Fruit fly (Drosophila melanogaster) whole organism, embryonic: ENCODE data around the gene Ir31a.

ENCODE experiments used
- B-H2 ChIP-seq: fragments of 200-800 bp; sonication (Bioruptor generic); optimal IDR thresholded peaks from 2 replicates; lab custom pipeline; 2018; ENCODE audit warnings: missing biosample characterization, mild to moderate bottlenecking, missing genetic modification characterization
- CG11560 ChIP-seq: fragments of 200-800 bp; sonication (Bioruptor generic); IDR thresholded peaks from 3 replicates; pipeline ENCODE4 v1.3.6; 2022; ENCODE audit warnings: missing biosample characterization, missing genetic modification characterization
- CG14965 ChIP-seq: fragments of 200-800 bp; sonication (Bioruptor generic); optimal IDR thresholded peaks from 2 replicates; lab custom pipeline; 2016; ENCODE audit warnings: missing biosample characterization, missing genetic modification characterization, borderline replicate concordance
- CG1603 ChIP-seq: fragments of 200-800 bp; sonication (Bioruptor generic); optimal IDR thresholded peaks from 2 replicates; lab custom pipeline; 2019; ENCODE audit warnings: missing biosample characterization, mild to moderate bottlenecking, missing genetic modification characterization, moderate library complexity
- CG16813 ChIP-seq: fragments of 200-800 bp; sonication (Bioruptor generic); IDR thresholded peaks from 3 replicates; pipeline ENCODE4 v1.3.6; 2022; ENCODE audit warnings: missing biosample characterization, missing genetic modification characterization; ENCODE audit not compliant: partially characterized antibody
- CG17186 ChIP-seq: fragments of 200-800 bp; sonication (Bioruptor generic); optimal IDR thresholded peaks from 3 replicates; lab custom pipeline; 2017; ENCODE audit warnings: missing biosample characterization, missing genetic modification reagents, missing genetic modification characterization
- CG31224 ChIP-seq: fragments of 200-800 bp; sonication (Bioruptor generic); IDR thresholded peaks from 2 replicates; pipeline ENCODE4 v1.3.6; 2022; ENCODE audit warnings: missing biosample characterization, missing genetic modification characterization
- CG31441 ChIP-seq: fragments of 200-800 bp; sonication (Bioruptor generic); IDR thresholded peaks from 2 replicates; pipeline ENCODE4 v1.3.6; 2022; ENCODE audit warnings: missing biosample characterization, missing genetic modification characterization
- CG34224 ChIP-seq: fragments of 200-800 bp; sonication (Bioruptor generic); IDR thresholded peaks from 3 replicates; pipeline ENCODE4 v1.3.6; 2022; ENCODE audit warnings: missing biosample characterization, missing genetic modification characterization; ENCODE audit not compliant: partially characterized antibody
- CG34376 ChIP-seq: fragments of 200-800 bp; sonication (Bioruptor generic); optimal IDR thresholded peaks from 2 replicates; lab custom pipeline; 2018; ENCODE audit warnings: missing biosample characterization, mild to moderate bottlenecking, missing genetic modification characterization
- CG34422 ChIP-seq: fragments of 200-800 bp; sonication (Bioruptor generic); IDR thresholded peaks from 3 replicates; pipeline ENCODE4 v1.3.6; 2022; ENCODE audit warnings: missing biosample characterization, missing genetic modification characterization
- CG3995 ChIP-seq: fragments of 200-800 bp; sonication (Bioruptor generic); optimal IDR thresholded peaks from 3 replicates; lab custom pipeline; 2016; ENCODE audit warnings: missing biosample characterization, missing genetic modification characterization
- CG7556 ChIP-seq: fragments of 200-800 bp; sonication (Bioruptor generic); optimal IDR thresholded peaks from 2 replicates; lab custom pipeline; 2017; ENCODE audit warnings: missing biosample characterization, mild to moderate bottlenecking, missing genetic modification characterization
- CG7786 ChIP-seq: fragments of 200-800 bp; sonication (Bioruptor generic); optimal IDR thresholded peaks from 2 replicates; lab custom pipeline; 2016; ENCODE audit warnings: missing biosample characterization, missing genetic modification characterization
- CG8924 ChIP-seq: fragments of 200-800 bp; optimal IDR thresholded peaks from 3 replicates; lab custom pipeline; 2019; ENCODE audit warnings: missing biosample characterization, mild to moderate bottlenecking, missing genetic modification characterization, moderate library complexity
- CG9437 ChIP-seq: fragments of 200-800 bp; sonication (Bioruptor generic); optimal IDR thresholded peaks from 2 replicates; lab custom pipeline; 2018; ENCODE audit warnings: missing biosample characterization, mild to moderate bottlenecking, missing genetic modification characterization
- Camta ChIP-seq: fragments of 200-800 bp; sonication (Bioruptor generic); optimal IDR thresholded peaks from 2 replicates; lab custom pipeline; 2016; ENCODE audit warnings: missing biosample characterization, missing genetic modification characterization
- Dll ChIP-seq: fragments of 200-800 bp; sonication (Bioruptor generic); IDR thresholded peaks from 4 replicates; pipeline ENCODE4 v1.3.6; 2022; ENCODE audit warnings: missing biosample characterization, missing genetic modification characterization; ENCODE audit not compliant: partially characterized antibody
- Dp ChIP-seq: fragments of 200-800 bp; sonication (Bioruptor generic); optimal IDR thresholded peaks from 2 replicates; lab custom pipeline; 2018; ENCODE audit warnings: missing biosample characterization, mild to moderate bottlenecking, missing genetic modification characterization, moderate library complexity
- Elba2 ChIP-seq: fragments of 200-800 bp; sonication (Bioruptor generic); optimal IDR thresholded peaks from 3 replicates; lab custom pipeline; 2016; ENCODE audit warnings: missing biosample characterization, missing genetic modification characterization
- HHEX ChIP-seq: fragments of 200-800 bp; sonication (Bioruptor generic); optimal IDR thresholded peaks from 3 replicates; lab custom pipeline; 2017; ENCODE audit warnings: missing biosample characterization, mild to moderate bottlenecking, missing genetic modification characterization, missing genetic modification reagents
- HmgD ChIP-seq: fragments of 200-800 bp; sonication (Bioruptor generic); optimal IDR thresholded peaks from 3 replicates; lab custom pipeline; 2016; ENCODE audit warnings: missing biosample characterization, missing genetic modification characterization
- Lpt ChIP-seq: fragments of >200 bp; optimal IDR thresholded peaks from 2 replicates; lab custom pipeline; 2018; ENCODE audit warnings: missing biosample characterization, missing genetic modification characterization
- MESR4 ChIP-seq: fragments of 200-800 bp; sonication (Bioruptor generic); optimal IDR thresholded peaks from 2 replicates; lab custom pipeline; 2018; ENCODE audit warnings: missing biosample characterization, mild to moderate bottlenecking, missing genetic modification characterization, moderate library complexity
- Nf-YC ChIP-seq: fragments of 200-800 bp; optimal IDR thresholded peaks from 3 replicates; lab custom pipeline; 2019; ENCODE audit warnings: missing biosample characterization, mild to moderate bottlenecking, missing genetic modification characterization, moderate library complexity
- Pdp1 ChIP-seq, 2 experiments: fragments of 200-800 bp; sonication (Bioruptor generic); optimal IDR thresholded peaks; 3 replicates each; lab custom pipeline; 2016; ENCODE audit warnings: missing biosample characterization in 2 of 2, missing genetic modification characterization in 2 of 2, mild to moderate bottlenecking in 1 of 2, moderate library complexity in 1 of 2
- Rfx ChIP-seq: fragments of 200-800 bp; sonication (Bioruptor generic); IDR thresholded peaks from 2 replicates; pipeline ENCODE4 v1.3.6; 2022; ENCODE audit warnings: missing biosample characterization, missing genetic modification characterization
- Sry-β ChIP-seq: fragments of 200-800 bp; sonication (Bioruptor generic); optimal IDR thresholded peaks from 2 replicates; lab custom pipeline; 2018; ENCODE audit warnings: missing biosample characterization, mild to moderate bottlenecking, missing genetic modification characterization, moderate library complexity
- ash1 ChIP-seq: fragments of 200-800 bp; sonication (Bioruptor generic); optimal IDR thresholded peaks from 2 replicates; lab custom pipeline; 2018; ENCODE audit warnings: missing biosample characterization, mild to moderate bottlenecking, missing genetic modification characterization
- az2 ChIP-seq: fragments of 200-800 bp; sonication (Bioruptor generic); optimal IDR thresholded peaks from 3 replicates; lab custom pipeline; 2016; ENCODE audit warnings: missing biosample characterization, missing genetic modification characterization
- br ChIP-seq: fragments of >200 bp; optimal IDR thresholded peaks from 2 replicates; lab custom pipeline; 2017
- caup ChIP-seq: fragments of 200-800 bp; sonication (Bioruptor generic); optimal IDR thresholded peaks from 3 replicates; lab custom pipeline; 2017; ENCODE audit warnings: missing biosample characterization, mild to moderate bottlenecking, missing genetic modification characterization, moderate library complexity; ENCODE audit not compliant: severe bottlenecking
- chif ChIP-seq, 2 experiments: fragments of 200-800 bp; sonication (Bioruptor generic); optimal IDR thresholded peaks; 3 replicates each; lab custom pipeline; 2016; ENCODE audit warnings: missing biosample characterization in 2 of 2, missing genetic modification characterization in 2 of 2
- corto ChIP-seq: fragments of 200-800 bp; sonication (Bioruptor generic); optimal IDR thresholded peaks from 2 replicates; lab custom pipeline; 2016; ENCODE audit warnings: missing biosample characterization, mild to moderate bottlenecking, missing genetic modification characterization, moderate library complexity
- dm ChIP-seq: fragments of 200-800 bp; sonication (Bioruptor generic); optimal IDR thresholded peaks from 3 replicates; lab custom pipeline; 2016; ENCODE audit warnings: missing biosample characterization, missing genetic modification characterization
- ems ChIP-seq: fragments of 200-800 bp; sonication (Bioruptor generic); optimal IDR thresholded peaks from 3 replicates; lab custom pipeline; 2016; ENCODE audit warnings: missing biosample characterization, missing genetic modification characterization
- eve ChIP-seq, 2 experiments: fragments of >200 bp; optimal IDR thresholded peaks; 2 replicates each; lab custom pipeline; 2017; ENCODE audit warnings: missing biosample characterization in 2 of 2, missing genetic modification characterization in 2 of 2
- exex ChIP-seq: fragments of 200-800 bp; sonication (Bioruptor generic); optimal IDR thresholded peaks from 4 replicates; lab custom pipeline; 2018; ENCODE audit warnings: missing biosample characterization, mild to moderate bottlenecking, missing genetic modification characterization, moderate library complexity
- insv ChIP-seq, 2 experiments: fragments of 200-800 bp; sonication (Bioruptor generic); optimal IDR thresholded peaks; 3 replicates each; lab custom pipeline; 2016 to 2018; ENCODE audit warnings: missing biosample characterization in 2 of 2, missing genetic modification characterization in 2 of 2
- lab ChIP-seq: fragments of 200-800 bp; sonication (Bioruptor generic); optimal IDR thresholded peaks from 3 replicates; lab custom pipeline; 2017; ENCODE audit warnings: missing biosample characterization, missing genetic modification characterization, mild to moderate bottlenecking, moderate library complexity, missing genetic modification reagents
- nmo ChIP-seq: fragments of 200-800 bp; sonication (Bioruptor generic); optimal IDR thresholded peaks from 2 replicates; lab custom pipeline; 2018; ENCODE audit warnings: missing biosample characterization, mild to moderate bottlenecking, missing genetic modification characterization, moderate library complexity
- org-1 ChIP-seq: fragments of 200-800 bp; sonication (Bioruptor generic); optimal IDR thresholded peaks from 2 replicates; lab custom pipeline; 2017; ENCODE audit warnings: missing biosample characterization, missing genetic modification characterization
- phol ChIP-seq: fragments of 200-800 bp; sonication (Bioruptor generic); optimal IDR thresholded peaks from 3 replicates; lab custom pipeline; 2018; ENCODE audit warnings: missing biosample characterization, mild to moderate bottlenecking, missing genetic modification characterization, moderate library complexity
- pzg ChIP-seq: fragments of 200-800 bp; sonication (Bioruptor generic); optimal IDR thresholded peaks from 3 replicates; lab custom pipeline; 2018; ENCODE audit warnings: missing biosample characterization, mild to moderate bottlenecking, missing genetic modification characterization, moderate library complexity
- sens ChIP-seq: fragments of 200-800 bp; sonication (Bioruptor generic); peaks from one replicate; lab custom pipeline; 2016; ENCODE audit warnings: missing biosample characterization, missing genetic modification characterization
- sqz ChIP-seq: fragments of 200-800 bp; sonication (Bioruptor generic); optimal IDR thresholded peaks from 3 replicates; lab custom pipeline; 2018; ENCODE audit warnings: missing biosample characterization, mild to moderate bottlenecking, missing genetic modification characterization
- stwl ChIP-seq: fragments of 200-800 bp; sonication (Bioruptor generic); optimal IDR thresholded peaks from 3 replicates; lab custom pipeline; 2018; ENCODE audit warnings: missing biosample characterization, mild to moderate bottlenecking, missing genetic modification characterization, moderate library complexity
- vvl ChIP-seq: fragments of 200-800 bp; sonication (Bioruptor generic); IDR thresholded peaks from 2 replicates; pipeline ENCODE4 v1.3.6; 2022; ENCODE audit warnings: missing biosample characterization, missing genetic modification characterization

Ir31a gene

DNA sequence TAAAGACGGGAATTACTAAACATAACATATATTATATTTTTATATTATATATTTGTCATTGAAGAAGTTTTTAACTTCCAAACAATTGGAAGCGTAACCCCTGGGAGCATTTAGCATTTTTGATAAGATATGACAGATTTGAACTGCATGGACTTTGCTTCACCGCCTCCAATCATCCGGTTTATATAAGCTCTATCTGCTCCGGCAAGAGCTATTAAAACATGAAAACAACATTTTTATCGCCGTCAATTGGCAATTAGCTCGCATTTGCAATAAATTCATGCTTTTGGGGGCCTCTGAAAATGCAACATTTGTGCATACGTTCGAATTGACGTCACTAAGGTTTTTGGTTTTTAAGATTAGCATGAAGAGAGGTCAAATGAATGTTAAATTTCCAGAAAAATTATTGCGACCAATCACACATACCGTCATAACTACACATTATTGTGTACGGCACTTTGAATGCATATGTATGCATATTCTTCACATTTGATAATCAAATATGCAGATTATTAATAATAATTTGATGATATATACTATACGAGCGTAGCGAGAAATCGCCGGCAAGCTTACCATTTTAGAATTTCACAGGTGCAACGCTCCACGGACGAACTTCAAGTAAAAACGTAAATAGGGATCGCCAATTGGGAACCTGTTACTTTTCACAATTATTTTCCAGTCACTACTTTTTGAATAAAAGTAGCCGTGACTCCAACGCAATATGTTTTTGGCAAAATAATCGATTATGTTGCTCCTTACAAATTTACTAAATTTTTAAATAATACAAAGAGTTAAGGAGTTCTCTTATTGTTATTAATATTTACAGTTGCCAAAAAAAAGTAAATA lies 9.5 kb upstream of the Ir31a start, which contains the start of gene Mdh1 (continued):
- TF ChIP-seq exex = peak; percentile 19
- TF ChIP-seq CG31224 (GFP tag; lab: Robert Waterston, UW) = no peak
- no peak for TF ChIP-seq HHEX (GFP tag; lab: Kevin White, UChicago)
- TF ChIP-seq pzg (GFP tag; lab: Kevin White, UChicago) = peak; percentile 35
- TF ChIP-seq CG11560 (tag; lab: Robert Waterston, UW) = peak; percentile 97
- peak; percentile 34 for TF ChIP-seq corto (GFP tag; lab: Kevin White, UChicago)
- peak; percentile 53; the same call in 1 of the 3 replicates for TF ChIP-seq CG34422
- TF ChIP-seq CG16813 (GFP tag; lab: Robert Waterston, UW) = no peak
- peak; percentile 63 for TF ChIP-seq CG9437
- peak in 1 of 2 experiments; percentile 88 for TF ChIP-seq Pdp1 (GFP tag; optimal IDR thresholded peaks at IDR 0.05; lab: Kevin White, UChicago)
- TF ChIP-seq Dll = no peak
- TF ChIP-seq org-1 (GFP tag; lab: Kevin White, UChicago) = no peak
- TF ChIP-seq HmgD (GFP tag; lab: Kevin White, UChicago) = no peak
- no peak for TF ChIP-seq caup (GFP tag; lab: Kevin White, UChicago)
- no peak for TF ChIP-seq ems (GFP tag; lab: Kevin White, UChicago)
- peak; percentile 92 for TF ChIP-seq Elba2 (GFP tag; lab: Kevin White, UChicago)
- no peak for TF ChIP-seq CG1603 (tag; lab: Kevin White, UChicago)
- peak; percentile 8 for TF ChIP-seq az2 (GFP tag; lab: Kevin White, UChicago)
- TF ChIP-seq dm (GFP tag; lab: Kevin White, UChicago) = no peak
- TF ChIP-seq ash1 (GFP tag; lab: Kevin White, UChicago) = no peak
- no peak for TF ChIP-seq CG7556 (GFP tag; lab: Kevin White, UChicago)
- TF ChIP-seq Dp = peak; percentile 1
- TF ChIP-seq chif (GFP tag; optimal IDR thresholded peaks at IDR 0.05; lab: Kevin White, UChicago) = no peak
- peak; percentile 25 for TF ChIP-seq phol (tag; lab: Kevin White, UChicago)
- no peak for TF ChIP-seq B-H2
- peak; percentile 11 for TF ChIP-seq stwl (tag; lab: Kevin White, UChicago)
- TF ChIP-seq CG14965 (GFP tag; lab: Kevin White, UChicago) = no peak
- peak; percentile 99 for TF ChIP-seq CG3995 (GFP tag; lab: Kevin White, UChicago)
- peak; percentile 70 for TF ChIP-seq MESR4 (GFP tag; lab: Kevin White, UChicago)
- TF ChIP-seq sens = peak; percentile 75
- TF ChIP-seq CG34376 (GFP tag; lab: Kevin White, UChicago) = peak; percentile 37
- TF ChIP-seq eve (GFP tag; optimal IDR thresholded peaks at IDR 0.05; lab: Kevin White, UChicago) = peak in 1 of 2 experiments; percentile 67
- TF ChIP-seq CG34224 (GFP tag; lab: Robert Waterston, UW) = no peak
- no peak for TF ChIP-seq Camta (GFP tag; lab: Kevin White, UChicago)
- TF ChIP-seq CG17186 (GFP tag; lab: Kevin White, UChicago) = peak; percentile 35
- peak; percentile 29 for TF ChIP-seq Nf-YC
- TF ChIP-seq Rfx (GFP tag; lab: Robert Waterston, UW) = no peak
- peak in 1 of 2 experiments; percentile 43 for TF ChIP-seq insv (GFP tag; optimal IDR thresholded peaks at IDR 0.05; lab: Kevin White, UChicago)

DNA sequence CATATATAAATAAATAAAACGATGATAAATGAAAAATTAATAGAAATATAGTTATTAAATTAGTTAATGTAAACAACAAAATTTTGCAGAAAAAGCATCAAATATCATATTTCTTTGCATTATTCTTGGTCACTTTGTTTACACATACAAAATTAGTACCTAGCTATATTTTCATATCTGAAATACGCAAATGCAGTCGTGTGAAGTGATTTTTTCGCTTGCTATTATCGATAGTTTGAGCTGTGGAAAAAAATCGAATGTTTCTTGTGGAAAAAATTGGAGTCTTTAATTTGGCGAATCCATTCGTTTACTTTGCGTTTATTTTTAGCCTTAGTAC lies 8.9 kb upstream of the Ir31a start, which contains the start of gene Cnot4:
Cnot4 (plus strand) TSS at position 229 of the 337 bp plus-strand sequence.
- TF ChIP-seq CG34422 (0 out of 3 replicates have a peak, but pooled peaks have one; percentile 11), br (lab: Kevin White, UChicago) (no peak), lab (GFP tag; lab: Kevin White, UChicago) (no peak), CG7786 (GFP tag; lab: Kevin White, UChicago) (no peak), CG9437 (peak; percentile 35), Lpt (GFP tag; lab: Kevin White, UChicago) (no peak), CG31441 (GFP tag; lab: Robert Waterston, UW) (peak; percentile 89; the same call in 1 of the 2 replicates), Dll (peak; percentile 39; the same call in 2 of the 4 replicates), CG3995 (GFP tag; lab: Kevin White, UChicago) (peak; percentile 96), pzg (GFP tag; lab: Kevin White, UChicago) (peak; percentile 31), nmo (GFP tag; lab: Kevin White, UChicago) (peak; percentile 62), vvl (GFP tag; lab: Robert Waterston, UW) (peak; percentile 14; the same call in 1 of the 2 replicates), sqz (GFP tag; lab: Kevin White, UChicago) (no peak), Sry-β (peak; percentile 78), CG1603 (tag; lab: Kevin White, UChicago) (peak; percentile 17), CG8924 (no peak)
